Fruit fly (Drosophila melanogaster): ENCODE measurements around the gene GATAd.

Gene GATAd

DNA sequence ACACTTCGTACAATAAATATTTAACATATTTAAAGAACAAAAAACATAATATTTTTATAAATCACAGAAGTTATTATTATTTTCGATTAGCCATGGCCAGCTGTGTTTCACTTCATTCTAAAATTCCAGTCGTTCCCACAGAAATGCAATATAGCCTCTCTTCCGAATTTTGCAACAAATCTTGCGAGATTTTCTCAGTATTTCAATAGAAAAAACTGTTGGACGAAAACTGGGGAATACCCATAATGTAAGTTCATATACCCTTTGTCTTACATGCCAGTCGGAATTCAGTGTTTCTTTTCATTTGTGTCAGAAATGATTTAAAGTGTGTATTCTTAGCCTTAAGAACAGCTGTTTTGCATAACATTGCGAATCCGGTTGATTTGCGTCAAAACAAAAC, 23.0 kb downstream of the GATAd start, which contains the start of the genes CtsL4 and ClpP (continued):
- no peak for TF ChIP-seq CkIIα-i1 (GFP tag; IDR thresholded peaks at IDR 0.05)
- TF ChIP-seq cad (GFP tag; optimal IDR thresholded peaks at IDR 0.05) = no peak
- TF ChIP-seq lola (GFP tag; optimal IDR thresholded peaks at IDR 0.05) = peak in 1 of 3 experiments; percentile 43
- no peak for TF ChIP-seq Mad (GFP tag; optimal IDR thresholded peaks at IDR 0.05)
- TF ChIP-seq Hand (GFP tag; optimal IDR thresholded peaks at IDR 0.05) = no peak
- no peak for TF ChIP-seq CG8281 (tag; optimal IDR thresholded peaks at IDR 0.05)
- peak; percentile 76; the same call in 2 of the 3 replicates for TF ChIP-seq CG17361 (GFP tag; IDR thresholded peaks at IDR 0.05)
- no peak for TF ChIP-seq CG12071 (GFP tag; optimal IDR thresholded peaks at IDR 0.05)
- peak; percentile 68 for TF ChIP-seq CG8388 (GFP tag; optimal IDR thresholded peaks at IDR 0.05)
- TF ChIP-seq CG18011 (GFP tag; optimal IDR thresholded peaks at IDR 0.05) = no peak
- TF ChIP-seq CG6765 (GFP tag; optimal IDR thresholded peaks at IDR 0.05) = no peak
- no peak for TF ChIP-seq ftz-f1 (GFP tag; optimal IDR thresholded peaks at IDR 0.05)
- peak; percentile 35 for TF ChIP-seq shn (GFP tag; optimal IDR thresholded peaks at IDR 0.05)
- no peak for TF ChIP-seq Trl (optimal IDR thresholded peaks at IDR 0.05)
- peak; percentile 8 for TF ChIP-seq Trl (GFP tag; optimal IDR thresholded peaks at IDR 0.05)
- TF ChIP-seq Nf-YC (tag; optimal IDR thresholded peaks at IDR 0.05) = peak; percentile 49
- peak; percentile 100 for TF ChIP-seq CG30020 (tag; optimal IDR thresholded peaks at IDR 0.05)
- no peak for TF ChIP-seq hbn (GFP tag; IDR thresholded peaks at IDR 0.05; ENCODE audit: partially characterized antibody)
- TF ChIP-seq slp2 (GFP tag; optimal IDR thresholded peaks at IDR 0.05) = no peak
- no peak for TF ChIP-seq H2.0 (GFP tag; IDR thresholded peaks at IDR 0.05)
- TF ChIP-seq p53 (GFP tag; optimal IDR thresholded peaks at IDR 0.05) = no peak
- no peak for TF ChIP-seq CG1647 (GFP tag; optimal IDR thresholded peaks at IDR 0.05)
- peak; percentile 39; the same call in 1 of the 3 replicates for TF ChIP-seq Mrtf (GFP tag; IDR thresholded peaks at IDR 0.05)
- no peak for TF ChIP-seq Deaf1 (tag; optimal IDR thresholded peaks at IDR 0.05)
- TF ChIP-seq usp (GFP tag; optimal IDR thresholded peaks at IDR 0.05) = no peak
- TF ChIP-seq pfk (GFP tag; optimal IDR thresholded peaks at IDR 0.05) = peak; percentile 97
- TF ChIP-seq cato (GFP tag; optimal IDR thresholded peaks at IDR 0.05; ENCODE audit: borderline replicate concordance) = peak; percentile 14
- no peak for TF ChIP-seq seq (GFP tag; IDR thresholded peaks at IDR 0.05)
- no peak for TF ChIP-seq Lim3 (GFP tag; IDR thresholded peaks at IDR 0.05)
- no peak for TF ChIP-seq Hr39 (optimal IDR thresholded peaks at IDR 0.05)
- TF ChIP-seq Doc2 (GFP tag; IDR thresholded peaks at IDR 0.05) = no peak
- TF ChIP-seq CG3995 (GFP tag; optimal IDR thresholded peaks at IDR 0.05) = peak; percentile 27
- TF ChIP-seq CG14441 (GFP tag; IDR thresholded peaks at IDR 0.05) = no peak
- peak; percentile 35 for TF ChIP-seq gfzf (GFP tag; optimal IDR thresholded peaks at IDR 0.05)
- TF ChIP-seq nerfin-2 (GFP tag; IDR thresholded peaks at IDR 0.05; ENCODE audit: partially characterized antibody) = no peak
- peak; percentile 15 for TF ChIP-seq CG33213 (GFP tag; optimal IDR thresholded peaks at IDR 0.05)
- no peak for TF ChIP-seq dimm (GFP tag; IDR thresholded peaks at IDR 0.05)
- TF ChIP-seq exex (tag; optimal IDR thresholded peaks at IDR 0.05) = no peak
- no peak for TF ChIP-seq Neu2 (GFP tag; optimal IDR thresholded peaks at IDR 0.05; ENCODE audit: borderline replicate concordance)
- peak; percentile 25; the same call in 1 of the 3 replicates for TF ChIP-seq zfh1 (GFP tag; IDR thresholded peaks at IDR 0.05)
- TF ChIP-seq CG17802 (tag; optimal IDR thresholded peaks at IDR 0.05) = peak; percentile 94
- peak; percentile 15 for TF ChIP-seq Myb (GFP tag; optimal IDR thresholded peaks at IDR 0.05)
- TF ChIP-seq ems (GFP tag; optimal IDR thresholded peaks at IDR 0.05) = no peak
- TF ChIP-seq rib (GFP tag; IDR thresholded peaks at IDR 0.05) = peak; percentile 83
- TF ChIP-seq al (GFP tag; IDR thresholded peaks at IDR 0.05) = no peak
- peak; percentile 59 for TF ChIP-seq CG8924 (tag; optimal IDR thresholded peaks at IDR 0.05)
- no peak for TF ChIP-seq CG11696 (GFP tag; IDR thresholded peaks at IDR 0.05)
- peak; percentile 47; the same call in 2 of the 4 replicates for TF ChIP-seq Gug (GFP tag; IDR thresholded peaks at IDR 0.05)
- peak; percentile 40; the same call in 1 of the 3 replicates for TF ChIP-seq Aef1 (GFP tag; IDR thresholded peaks at IDR 0.05)
- no peak for TF ChIP-seq CG11398 (GFP tag; optimal IDR thresholded peaks at IDR 0.05)
- no peak for TF ChIP-seq odd (GFP tag; optimal IDR thresholded peaks at IDR 0.05)
- TF ChIP-seq az2 (GFP tag; optimal IDR thresholded peaks at IDR 0.05) = peak; percentile 52
- peak; percentile 40 for TF ChIP-seq CG13296 (GFP tag; optimal IDR thresholded peaks at IDR 0.05)

Data from whole organism, embryonic.